Fruit fly (Drosophila melanogaster) Kc167 (cell line): ENCODE data around the gene THADA.
"Not testable (repeated sequence)": the region's sequence is repeated elsewhere in the genome, so short reads cannot be mapped to it uniquely, and the experiment has no call there.

Source experiments
- Myc ChIP-seq: fragments of >200 bp; optimal IDR thresholded peaks from 2 replicates; lab custom pipeline; 2017; ENCODE audit warnings: missing external identifiers
- Sin3A ChIP-seq: fragments of >200 bp; optimal IDR thresholded peaks from 2 replicates; lab custom pipeline; 2018; ENCODE audit warnings: missing external identifiers
- h ChIP-seq: fragments of >200 bp; optimal IDR thresholded peaks from 3 replicates; lab custom pipeline; 2018; ENCODE audit warnings: missing external identifiers
- insv ChIP-seq: fragments of >200 bp; optimal IDR thresholded peaks from 3 replicates; lab custom pipeline; 2018; ENCODE audit warnings: missing external identifiers
- psq ChIP-seq: fragments of >200 bp; optimal IDR thresholded peaks from 2 replicates; lab custom pipeline; 2017; ENCODE audit warnings: missing external identifiers
- ttk ChIP-seq: sonication (Bioruptor generic); optimal IDR thresholded peaks from 2 replicates; lab custom pipeline; 2017; ENCODE audit warnings: missing external identifiers

THADA gene

dm6 chrX:19865389-19866144, at the start of gene THADA:
THADA (minus strand) TSS chrX:19865524.
- TF ChIP-seq psq (lab: Kevin White, UChicago), result no peak
- TF ChIP-seq Sin3A, result no peak
- no peak for TF ChIP-seq ttk (lab: Kevin White, UChicago)

DNA sequence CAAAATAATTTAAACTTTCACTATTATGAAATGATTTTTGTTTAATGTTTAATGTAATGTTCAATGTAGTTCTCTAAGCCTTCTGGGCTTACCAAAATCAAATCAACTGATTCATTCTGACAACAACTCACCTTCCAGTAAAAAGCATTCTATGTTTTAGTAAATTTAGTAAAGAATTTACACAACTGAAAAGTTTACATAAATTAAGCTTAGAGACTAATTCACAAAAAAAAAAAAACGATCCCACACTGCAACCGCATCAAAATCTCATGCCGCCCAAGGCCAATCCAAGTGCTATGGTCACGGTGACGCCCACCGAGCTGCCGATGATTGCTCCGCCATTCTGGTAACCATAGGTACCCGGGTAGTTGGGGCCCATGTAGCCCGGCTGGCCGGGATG, 44.7 kb upstream of the THADA start, which contains the start of gene CG45486:
Gene CG45486, minus strand, starts transcription at position 101 of the 400 bp plus-strand sequence.
- not testable (repeated sequence) for TF ChIP-seq ttk, psq, insv (lab: Kevin White, UChicago)

- TF ChIP-seq Myc (no peak), h (lab: Kevin White, UChicago) (no peak), ttk (lab: Kevin White, UChicago) (no peak), psq (lab: Kevin White, UChicago) (no peak), Sin3A (no peak), insv (lab: Kevin White, UChicago) (no peak)
Observed at dm6 chrX:19899978-19900377, 34.7 kb upstream of the THADA start.

dm6 chrX:19897991-19898473, 32.7 kb upstream of the THADA start:
- no peak for TF ChIP-seq ttk (lab: Kevin White, UChicago)
- TF ChIP-seq Myc, result no peak
- TF ChIP-seq insv (lab: Kevin White, UChicago), result no peak

DNA sequence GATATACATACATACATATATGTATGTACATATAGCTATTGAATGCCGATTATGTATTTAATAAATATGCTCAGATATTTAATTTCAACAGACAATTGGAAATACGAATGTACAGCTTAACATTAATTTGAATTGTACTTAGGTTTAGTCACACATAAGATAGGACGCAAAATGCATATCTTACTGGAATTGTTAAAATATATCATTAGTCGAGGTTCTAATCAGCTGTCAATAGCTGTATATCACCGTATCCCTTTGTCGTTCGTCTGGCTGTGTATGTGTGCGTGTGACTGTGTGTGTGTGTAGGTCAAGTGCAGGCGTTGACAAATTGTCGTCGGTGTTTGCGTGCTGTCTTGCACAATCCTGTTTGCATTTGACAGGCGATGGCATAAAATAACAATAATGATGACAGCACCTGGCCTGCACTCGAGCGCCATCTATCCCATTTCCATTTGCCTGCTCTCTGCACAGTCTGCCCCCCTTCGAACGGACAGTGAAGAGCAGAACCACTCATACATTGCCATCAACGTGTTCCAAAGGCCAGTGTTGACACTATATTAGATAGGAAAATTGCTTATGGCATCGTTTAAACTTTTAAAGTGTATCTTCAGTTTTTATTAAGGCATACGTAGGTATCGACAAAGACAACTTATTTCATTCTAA, 32.1 kb upstream of the THADA start:
- TF ChIP-seq Sin3A (no peak), insv (lab: Kevin White, UChicago) (no peak), psq (lab: Kevin White, UChicago) (no peak), ttk (lab: Kevin White, UChicago) (no peak), Myc (no peak), h (lab: Kevin White, UChicago) (no peak)

DNA sequence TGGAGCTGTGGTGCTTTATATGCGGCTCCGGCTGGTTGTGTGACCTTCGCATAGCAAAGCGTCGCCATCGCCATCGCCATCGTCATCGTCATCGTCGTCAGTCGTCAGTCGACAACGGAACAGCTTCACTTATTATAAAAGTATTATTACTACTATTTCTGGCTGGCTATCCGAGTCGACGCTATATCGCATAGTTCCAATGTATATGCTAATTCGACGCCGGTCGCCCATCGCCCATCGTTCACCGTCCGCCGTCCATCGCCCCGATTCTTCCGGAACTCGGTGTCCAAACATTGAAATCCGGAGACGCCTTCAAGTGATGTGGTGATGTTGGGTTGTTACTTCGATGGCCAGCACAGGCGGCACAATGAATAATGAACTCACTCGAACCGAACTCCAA, 26.7 kb upstream of the THADA start:
- TF ChIP-seq h (lab: Kevin White, UChicago), result no peak
- no peak for TF ChIP-seq insv (lab: Kevin White, UChicago)
- no peak for TF ChIP-seq psq (lab: Kevin White, UChicago)
- TF ChIP-seq Sin3A, result no peak
- no peak for TF ChIP-seq ttk (lab: Kevin White, UChicago)
- TF ChIP-seq Myc, result no peak

DNA sequence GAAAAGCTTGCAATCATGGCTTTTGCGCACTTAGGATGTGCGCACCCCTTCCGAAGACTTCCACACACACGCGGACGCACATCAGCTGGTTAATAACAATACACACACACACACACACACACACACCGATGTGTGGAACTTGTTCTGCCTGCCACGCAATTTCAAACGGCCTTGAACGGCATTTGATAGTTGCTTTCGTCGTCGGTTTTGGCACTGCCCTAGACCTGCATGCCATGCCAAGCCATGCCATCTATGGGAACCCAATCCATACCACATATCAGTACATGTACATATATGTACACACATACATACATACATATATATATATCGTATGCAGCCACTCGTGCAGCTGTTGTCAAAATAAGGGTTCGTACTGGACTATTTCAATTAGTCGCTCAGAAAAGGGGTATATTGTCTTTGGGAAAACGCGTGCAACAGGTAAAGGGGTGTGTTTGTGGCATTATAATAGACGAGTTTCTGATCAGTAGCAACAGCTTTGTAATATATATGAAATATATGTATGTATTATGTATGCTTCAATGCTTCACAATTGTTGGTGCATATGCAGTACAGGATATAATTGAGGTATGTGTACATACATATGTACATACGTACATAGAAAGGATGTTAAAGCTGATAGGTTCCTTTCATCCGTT, 24.8 kb upstream of the THADA start, which contains the start of gene amn:
Gene amn, minus strand, starts transcription at position 51 of the 656 bp plus-strand sequence.
- TF ChIP-seq psq (lab: Kevin White, UChicago), result no peak
- no peak for TF ChIP-seq Myc
- no peak for TF ChIP-seq h (lab: Kevin White, UChicago)
- no peak for TF ChIP-seq Sin3A
- TF ChIP-seq ttk (lab: Kevin White, UChicago), result no peak
- TF ChIP-seq insv (lab: Kevin White, UChicago), result no peak

- no peak for TF ChIP-seq insv (lab: Kevin White, UChicago)
- TF ChIP-seq Myc, result no peak
- no peak for TF ChIP-seq psq (lab: Kevin White, UChicago)
- no peak for TF ChIP-seq h (lab: Kevin White, UChicago)
- TF ChIP-seq ttk (lab: Kevin White, UChicago), result no peak
- TF ChIP-seq Sin3A, result no peak
Observed at dm6 chrX:19889128-19889756, 23.9 kb upstream of the THADA start.

DNA sequence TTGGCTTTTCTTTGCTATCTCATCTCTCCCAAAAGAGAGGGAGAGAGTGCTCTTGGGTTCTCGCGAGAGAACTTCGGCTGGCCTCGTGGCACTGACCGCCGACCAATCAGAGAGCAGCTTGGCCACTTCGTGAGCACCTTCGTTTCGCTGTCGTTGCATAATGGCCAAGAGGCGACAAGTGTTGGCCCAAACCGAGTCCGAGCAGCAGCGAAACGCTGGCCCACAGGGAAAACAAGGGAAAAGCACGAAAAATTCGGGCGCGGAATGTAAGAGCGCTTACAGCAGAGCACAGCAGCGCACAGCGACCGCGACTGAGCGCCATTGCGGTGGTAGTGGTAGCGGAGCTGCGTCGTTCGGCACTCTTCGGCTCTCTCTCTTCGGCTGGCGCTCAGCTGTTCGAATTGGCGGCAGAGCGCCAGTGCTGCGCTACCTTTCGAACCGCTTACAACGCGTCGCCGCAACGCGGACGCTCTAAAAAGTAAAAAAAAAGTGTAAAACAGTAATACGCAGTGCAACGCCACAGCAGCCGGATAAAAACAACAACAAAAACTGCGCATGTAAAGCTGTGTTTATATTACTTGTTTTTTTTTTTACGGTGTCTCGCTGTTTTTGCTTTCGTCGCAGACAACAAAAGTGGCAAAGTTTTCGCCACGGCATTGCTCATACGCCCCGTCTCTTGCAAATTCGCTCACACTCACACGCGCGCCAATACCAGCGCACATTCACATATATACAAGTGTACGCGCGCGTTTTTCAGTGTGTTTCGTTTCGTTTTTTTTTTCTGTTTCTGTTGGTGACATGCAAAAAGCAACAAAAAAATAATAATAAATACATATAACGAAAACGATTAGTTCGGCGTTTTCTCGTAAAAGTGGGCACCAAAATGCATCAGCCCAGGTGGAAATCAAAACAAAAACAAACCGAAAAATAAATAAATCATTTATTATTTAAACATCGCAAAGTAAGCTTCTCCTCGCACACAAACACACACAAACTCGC, 21.9 kb upstream of the THADA start:
- TF ChIP-seq insv (lab: Kevin White, UChicago) (no peak), Sin3A (no peak), Myc (no peak), h (lab: Kevin White, UChicago) (no peak), psq (lab: Kevin White, UChicago) (no peak), ttk (lab: Kevin White, UChicago) (no peak)

DNA sequence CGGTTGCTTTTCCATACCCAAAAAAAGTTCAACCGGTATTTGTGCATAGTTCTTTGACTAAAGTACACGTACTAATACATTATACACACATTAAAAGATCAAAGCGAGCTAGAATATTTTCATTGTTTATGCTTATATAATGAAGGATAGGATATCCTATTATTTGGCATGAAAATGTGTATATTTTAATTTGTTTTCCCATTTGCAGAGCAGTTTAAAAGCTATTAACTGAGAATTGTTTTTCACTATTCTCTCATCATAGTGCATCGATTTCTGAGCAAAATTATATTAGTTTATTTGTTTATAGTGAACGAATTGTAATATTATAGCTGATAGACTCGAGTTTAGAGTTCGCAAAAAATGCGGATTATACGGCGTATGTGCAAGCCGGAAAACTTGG, 21.2 kb upstream of the THADA start:
- TF ChIP-seq ttk (lab: Kevin White, UChicago) (no peak), Sin3A (no peak), insv (lab: Kevin White, UChicago) (no peak), psq (lab: Kevin White, UChicago) (no peak), Myc (no peak), h (lab: Kevin White, UChicago) (no peak)

dm6 chrX:19884204-19884603, 18.9 kb upstream of the THADA start:
- no peak for TF ChIP-seq psq (lab: Kevin White, UChicago)
- no peak for TF ChIP-seq Myc
- TF ChIP-seq Sin3A, result no peak
- no peak for TF ChIP-seq ttk (lab: Kevin White, UChicago)
- no peak for TF ChIP-seq h (lab: Kevin White, UChicago)
- TF ChIP-seq insv (lab: Kevin White, UChicago), result no peak
